Worm (Caenorhabditis elegans): ENCODE results near the gene cyb-2.1.

cyb-2.1 gene

DNA sequence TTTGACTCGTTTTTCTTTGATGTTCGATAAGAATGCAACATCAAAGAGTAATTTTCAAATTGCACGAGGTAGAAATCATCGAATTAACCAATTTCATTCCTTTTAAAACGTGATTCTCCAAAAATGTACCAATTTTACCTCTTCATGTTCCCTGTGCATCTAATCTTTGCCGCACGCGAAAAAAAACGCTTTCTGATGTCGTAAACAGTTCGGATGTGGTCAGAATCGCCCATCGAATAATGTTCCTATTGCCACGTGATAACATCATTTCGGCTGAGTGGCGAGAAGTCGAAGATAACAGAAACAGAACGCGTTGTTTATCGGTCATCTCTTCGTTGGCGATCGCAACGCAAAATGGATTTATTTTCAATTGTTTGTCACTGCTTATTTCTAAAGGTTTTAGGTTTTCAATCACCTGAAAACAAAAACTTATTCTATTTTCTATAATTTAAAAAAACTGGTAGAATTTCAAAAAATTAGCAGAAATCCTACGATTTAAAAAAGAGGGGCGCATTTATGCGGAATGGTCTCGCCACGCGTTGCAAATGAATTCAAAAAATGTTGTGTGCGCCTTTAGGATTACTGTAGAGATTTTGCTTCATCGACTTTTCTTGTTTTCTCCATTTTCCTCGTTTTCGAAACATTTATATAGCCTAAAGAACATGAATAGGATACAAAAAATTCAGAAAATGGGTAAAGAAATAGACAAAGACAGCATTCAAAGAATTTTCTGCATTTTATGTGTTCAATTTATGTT, 35.9 kb downstream of the cyb-2.1 start, which contains the start of gene mogs-1:
TSS of gene mogs-1 (minus strand) at position 417 of the 757 bp plus-strand sequence.
- TF ChIP-seq tbx-37 (GFP tag; conservative IDR thresholded peaks at IDR 0.05) = no peak
- TF ChIP-seq hmg-4 (GFP tag; optimal IDR thresholded peaks at IDR 0.05) = no peak

DNA sequence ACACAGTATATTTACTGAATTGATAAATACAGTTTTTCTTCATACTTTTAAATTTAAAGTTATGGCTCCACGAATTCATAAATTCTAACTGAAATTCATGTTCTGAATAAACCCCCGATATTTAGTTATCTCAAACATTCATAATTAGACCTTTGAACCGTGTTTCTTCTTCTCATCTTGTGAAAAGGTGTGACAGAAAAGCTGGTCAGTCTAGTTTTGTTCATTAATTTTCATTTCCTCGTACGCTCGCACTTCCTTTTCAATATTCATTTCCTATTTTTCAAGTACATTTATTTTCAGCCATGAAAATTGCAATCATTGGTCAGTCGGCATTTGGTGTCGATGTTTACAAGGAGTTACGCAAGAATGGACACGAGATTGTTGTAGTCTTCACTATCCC, 36.5 kb downstream of the cyb-2.1 start, which contains the start of gene alh-3:
TSS of gene alh-3 (plus strand) at position 301 of the 400 bp plus-strand sequence.
- TF ChIP-seq hmbx-1 (tag; optimal IDR thresholded peaks at IDR 0.05) (no peak), ama-1 (optimal IDR thresholded peaks at IDR 0.05) (no peak), scrt-1 (GFP tag; IDR thresholded peaks at IDR 0.05) (no peak), flt-1 (GFP tag; IDR thresholded peaks at IDR 0.05) (no peak), sea-1 (GFP tag; conservative IDR thresholded peaks at IDR 0.05) (no peak), tbx-37 (GFP tag; conservative IDR thresholded peaks at IDR 0.05) (no peak), ets-7 (tag; optimal IDR thresholded peaks at IDR 0.05) (no peak), hnd-1 (tag; optimal IDR thresholded peaks at IDR 0.05) (no peak), ceh-36 (tag; optimal IDR thresholded peaks at IDR 0.05) (no peak), tbx-11 (GFP tag; IDR thresholded peaks at IDR 0.05) (no peak), B0310.2 (tag; optimal IDR thresholded peaks at IDR 0.05) (no peak), F13C5.2 (tag; optimal IDR thresholded peaks at IDR 0.05) (no peak), ceh-13 (GFP tag; optimal IDR thresholded peaks at IDR 0.05) (no peak), hmg-4 (GFP tag; optimal IDR thresholded peaks at IDR 0.05) (no peak), tra-4 (tag; optimal IDR thresholded peaks at IDR 0.05) (no peak), aly-1 (tag; optimal IDR thresholded peaks at IDR 0.05) (no peak), pes-1 (GFP tag; IDR thresholded peaks at IDR 0.05) (no peak)

DNA sequence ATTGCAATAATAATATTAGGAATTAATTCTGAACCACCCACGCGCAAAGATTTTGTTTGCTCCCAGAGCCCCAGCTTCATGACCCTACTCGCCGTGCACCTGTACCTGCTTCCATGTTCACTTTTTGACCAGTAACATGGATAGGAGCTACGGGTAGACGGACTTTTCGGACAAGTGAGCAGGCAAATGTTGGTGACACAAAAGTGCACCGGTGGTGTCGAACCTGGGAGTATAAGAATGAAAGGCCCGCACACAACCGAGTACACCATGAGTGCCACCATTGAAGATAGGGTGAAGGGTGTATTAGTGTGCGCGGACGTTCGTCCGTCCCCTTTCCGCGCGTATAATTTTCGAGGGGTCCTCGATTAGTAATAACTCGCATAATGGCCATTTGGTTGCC, 40.2 kb downstream of the cyb-2.1 start:
- TF ChIP-seq ama-1 (optimal IDR thresholded peaks at IDR 0.05) (peak; percentile 92), ets-7 (tag; optimal IDR thresholded peaks at IDR 0.05) (peak; percentile 96), aly-1 (tag; optimal IDR thresholded peaks at IDR 0.05) (peak; percentile 100), sea-1 (GFP tag; conservative IDR thresholded peaks at IDR 0.05) (peak; percentile 99), flt-1 (GFP tag; IDR thresholded peaks at IDR 0.05) (peak; percentile 100), B0310.2 (tag; optimal IDR thresholded peaks at IDR 0.05) (peak; percentile 99), hmg-4 (GFP tag; optimal IDR thresholded peaks at IDR 0.05) (peak; percentile 100), tbx-37 (GFP tag; conservative IDR thresholded peaks at IDR 0.05) (peak; percentile 99), hnd-1 (tag; optimal IDR thresholded peaks at IDR 0.05) (peak; percentile 96), scrt-1 (GFP tag; IDR thresholded peaks at IDR 0.05) (peak; percentile 99), tbx-11 (GFP tag; IDR thresholded peaks at IDR 0.05) (peak; percentile 99), ceh-36 (tag; optimal IDR thresholded peaks at IDR 0.05) (peak; percentile 98), pes-1 (GFP tag; IDR thresholded peaks at IDR 0.05) (peak; percentile 99), hmbx-1 (tag; optimal IDR thresholded peaks at IDR 0.05) (peak; percentile 93), ceh-13 (GFP tag; optimal IDR thresholded peaks at IDR 0.05) (peak; percentile 98), F13C5.2 (tag; optimal IDR thresholded peaks at IDR 0.05) (peak; percentile 99), tra-4 (tag; optimal IDR thresholded peaks at IDR 0.05) (peak; percentile 99)

- no peak for TF ChIP-seq flt-1 (GFP tag; IDR thresholded peaks at IDR 0.05)
- 0 out of 2 replicates have a peak, but pooled peaks have one; percentile 10 for TF ChIP-seq tbx-37 (GFP tag; conservative IDR thresholded peaks at IDR 0.05)
Measured at ce11 chrIV:11026648-11027047, 40.9 kb downstream of the cyb-2.1 start.

ce11 chrIV:11027560-11027959, 41.8 kb downstream of the cyb-2.1 start:
- no peak for TF ChIP-seq tbx-11 (GFP tag; IDR thresholded peaks at IDR 0.05)
- TF ChIP-seq flt-1 (GFP tag; IDR thresholded peaks at IDR 0.05) = peak; percentile 20; the same call in 1 of the 2 replicates
- no peak for TF ChIP-seq aly-1 (tag; optimal IDR thresholded peaks at IDR 0.05)
- peak; percentile 25 for TF ChIP-seq ceh-36 (tag; optimal IDR thresholded peaks at IDR 0.05)
- TF ChIP-seq ceh-13 (GFP tag; optimal IDR thresholded peaks at IDR 0.05) = no peak
- no peak for TF ChIP-seq scrt-1 (GFP tag; IDR thresholded peaks at IDR 0.05)
- no peak for TF ChIP-seq sea-1 (GFP tag; conservative IDR thresholded peaks at IDR 0.05)
- peak; percentile 13 for TF ChIP-seq ets-7 (tag; optimal IDR thresholded peaks at IDR 0.05)
- peak; percentile 48 for TF ChIP-seq hmg-4 (GFP tag; optimal IDR thresholded peaks at IDR 0.05)
- TF ChIP-seq tbx-37 (GFP tag; conservative IDR thresholded peaks at IDR 0.05) = no peak
- TF ChIP-seq hnd-1 (tag; optimal IDR thresholded peaks at IDR 0.05) = no peak
- TF ChIP-seq F13C5.2 (tag; optimal IDR thresholded peaks at IDR 0.05) = no peak
- 0 out of 2 replicates have a peak, but pooled peaks have one; percentile 42 for TF ChIP-seq pes-1 (GFP tag; IDR thresholded peaks at IDR 0.05)
- no peak for TF ChIP-seq hmbx-1 (tag; optimal IDR thresholded peaks at IDR 0.05)
- peak; percentile 88 for TF ChIP-seq ama-1 (optimal IDR thresholded peaks at IDR 0.05)
- TF ChIP-seq B0310.2 (tag; optimal IDR thresholded peaks at IDR 0.05) = no peak
- peak; percentile 7 for TF ChIP-seq tra-4 (tag; optimal IDR thresholded peaks at IDR 0.05)

DNA sequence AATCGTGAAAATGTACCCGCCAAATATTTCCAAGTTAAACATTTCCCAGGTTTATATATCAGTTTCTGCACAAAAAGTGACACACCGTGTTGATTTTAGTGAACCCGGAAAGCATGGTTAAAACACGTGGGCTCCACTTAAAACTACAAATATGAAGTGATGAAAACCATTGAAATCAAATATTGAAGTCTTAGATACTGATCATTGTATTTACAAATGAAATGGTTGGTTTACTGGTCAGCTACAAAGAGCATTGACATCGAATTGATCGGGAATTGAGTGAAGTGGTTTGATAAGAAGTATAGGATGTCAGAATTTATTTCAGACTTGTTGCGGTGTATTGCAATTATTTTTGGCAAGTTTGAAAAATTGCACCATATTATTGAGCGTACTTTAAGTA, 43.6 kb downstream of the cyb-2.1 start, which contains the start of gene hrg-5:
TSS of gene hrg-5 (minus strand) at position 17 of the 400 bp plus-strand sequence.
- TF ChIP-seq hmbx-1 (tag; optimal IDR thresholded peaks at IDR 0.05) (no peak), pes-1 (GFP tag; IDR thresholded peaks at IDR 0.05) (no peak), tbx-37 (GFP tag; conservative IDR thresholded peaks at IDR 0.05) (no peak), ama-1 (optimal IDR thresholded peaks at IDR 0.05) (no peak), ceh-36 (tag; optimal IDR thresholded peaks at IDR 0.05) (no peak), hnd-1 (tag; optimal IDR thresholded peaks at IDR 0.05) (no peak), F13C5.2 (tag; optimal IDR thresholded peaks at IDR 0.05) (no peak), tra-4 (tag; optimal IDR thresholded peaks at IDR 0.05) (no peak), ets-7 (tag; optimal IDR thresholded peaks at IDR 0.05) (no peak), hmg-4 (GFP tag; optimal IDR thresholded peaks at IDR 0.05) (no peak), B0310.2 (tag; optimal IDR thresholded peaks at IDR 0.05) (no peak), aly-1 (tag; optimal IDR thresholded peaks at IDR 0.05) (no peak), sea-1 (GFP tag; conservative IDR thresholded peaks at IDR 0.05) (no peak), ceh-13 (GFP tag; optimal IDR thresholded peaks at IDR 0.05) (no peak)

DNA sequence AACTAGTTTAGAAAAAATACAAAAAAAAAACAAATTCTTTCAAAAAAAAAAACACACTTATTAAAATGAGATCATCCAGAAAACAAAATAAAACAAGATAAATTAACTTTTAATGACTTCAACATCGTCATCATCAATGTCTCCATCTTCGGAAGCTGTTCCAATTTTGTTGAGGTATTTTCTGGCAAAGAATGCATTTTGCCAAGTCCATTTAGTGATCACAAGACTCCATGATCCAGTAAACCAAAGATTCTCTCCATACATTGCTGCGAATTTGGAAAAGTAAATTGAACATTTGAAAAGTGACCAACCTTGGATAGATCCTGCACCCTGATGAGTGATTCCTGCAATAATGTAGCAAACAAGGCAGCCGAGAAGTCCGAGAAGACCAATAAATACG, 44.3 kb downstream of the cyb-2.1 start:
- TF ChIP-seq ceh-13 (GFP tag; optimal IDR thresholded peaks at IDR 0.05) = no peak
- no peak for TF ChIP-seq ceh-36 (tag; optimal IDR thresholded peaks at IDR 0.05)
- TF ChIP-seq aly-1 (tag; optimal IDR thresholded peaks at IDR 0.05) = no peak
- no peak for TF ChIP-seq B0310.2 (tag; optimal IDR thresholded peaks at IDR 0.05)
- no peak for TF ChIP-seq pes-1 (GFP tag; IDR thresholded peaks at IDR 0.05)
- no peak for TF ChIP-seq flt-1 (GFP tag; IDR thresholded peaks at IDR 0.05)
- TF ChIP-seq F13C5.2 (tag; optimal IDR thresholded peaks at IDR 0.05) = no peak
- no peak for TF ChIP-seq hmg-4 (GFP tag; optimal IDR thresholded peaks at IDR 0.05)
- TF ChIP-seq ama-1 (optimal IDR thresholded peaks at IDR 0.05) = no peak
- no peak for TF ChIP-seq ets-7 (tag; optimal IDR thresholded peaks at IDR 0.05)
- no peak for TF ChIP-seq sea-1 (GFP tag; conservative IDR thresholded peaks at IDR 0.05)
- no peak for TF ChIP-seq hnd-1 (tag; optimal IDR thresholded peaks at IDR 0.05)
- no peak for TF ChIP-seq scrt-1 (GFP tag; IDR thresholded peaks at IDR 0.05)

All from whole organism, early embryonic.